Fruit fly (Drosophila melanogaster): ENCODE results near the gene GluRS-m.

GluRS-m gene

dm6 chr3L:16377768-16378764, 38.9 kb downstream of the GluRS-m start, which contains the start of gene roq (continued):
- TF ChIP-seq sug (tag; optimal IDR thresholded peaks at IDR 0.05) (peak; percentile 93), twi (tag; optimal IDR thresholded peaks at IDR 0.05) (peak; percentile 4), CG12299 (tag; optimal IDR thresholded peaks at IDR 0.05) (peak; percentile 1), NC2β (GFP tag; optimal IDR thresholded peaks at IDR 0.05) (peak; percentile 17), grn (GFP tag; optimal IDR thresholded peaks at IDR 0.05) (peak; percentile 91), CG4617 (GFP tag; optimal IDR thresholded peaks at IDR 0.05; ENCODE audit: borderline replicate concordance) (peak; percentile 81), CG10267 (tag; optimal IDR thresholded peaks at IDR 0.05) (peak; percentile 28), crp (GFP tag; optimal IDR thresholded peaks at IDR 0.05) (peak; percentile 96 to 99), mld (GFP tag; IDR thresholded peaks at IDR 0.05; ENCODE audit: partially characterized antibody) (peak; percentile 50; the same call in 1 of the 3 replicates), hb (GFP tag; IDR thresholded peaks at IDR 0.05; ENCODE audit: partially characterized antibody) (peak; percentile 49; the same call in 1 of the 3 replicates), CrebB (tag; optimal IDR thresholded peaks at IDR 0.05) (peak; percentile 14), zen (tag; optimal IDR thresholded peaks at IDR 0.05) (peak; percentile 43), sens (GFP tag) (peak; percentile 74), CG12071 (GFP tag; optimal IDR thresholded peaks at IDR 0.05) (no peak), CG34422 (GFP tag; IDR thresholded peaks at IDR 0.05) (peak; percentile 37; the same call in 1 of the 3 replicates), MESR4 (GFP tag; optimal IDR thresholded peaks at IDR 0.05) (peak; percentile 57), CG17186 (GFP tag; optimal IDR thresholded peaks at IDR 0.05) (peak; percentile 67), HLHmδ (GFP tag; optimal IDR thresholded peaks at IDR 0.05) (peak; percentile 6), CG9932 (GFP tag; IDR thresholded peaks at IDR 0.05) (no peak), Sry-δ (GFP tag; optimal IDR thresholded peaks at IDR 0.05) (peak; percentile 74)

DNA sequence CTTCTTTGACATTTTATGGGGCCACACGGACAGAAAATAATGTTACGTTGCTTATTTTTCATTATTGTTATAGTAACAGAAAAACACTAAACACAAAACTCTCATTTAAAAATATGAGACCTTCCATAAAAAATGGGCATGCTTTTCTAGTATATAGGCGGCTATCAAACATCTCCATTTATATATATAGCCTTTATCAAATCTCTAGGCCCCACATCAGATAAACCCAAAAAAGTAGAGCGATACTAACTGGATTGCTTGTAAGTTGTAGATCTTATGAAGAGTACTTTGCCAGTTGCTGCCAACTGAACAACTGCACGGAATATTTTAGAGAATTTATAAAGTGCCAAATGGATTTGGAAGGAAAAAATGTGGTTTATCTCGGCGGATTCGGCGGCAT, 47.5 kb downstream of the GluRS-m start, which contains the start of gene CG18814:
Gene CG18814, plus strand, starts transcription at position 301 of the 400 bp plus-strand sequence.
- no peak for TF ChIP-seq pum (GFP tag; optimal IDR thresholded peaks at IDR 0.05)
- TF ChIP-seq ems (GFP tag; optimal IDR thresholded peaks at IDR 0.05), result no peak
- no peak for TF ChIP-seq gt (GFP tag; IDR thresholded peaks at IDR 0.05)
- TF ChIP-seq Dfd (GFP tag; optimal IDR thresholded peaks at IDR 0.05), result no peak
- no peak for TF ChIP-seq chn (GFP tag; optimal IDR thresholded peaks at IDR 0.05)
- no peak for TF ChIP-seq CG4820 (GFP tag; optimal IDR thresholded peaks at IDR 0.05)
- no peak for TF ChIP-seq pfk (GFP tag; optimal IDR thresholded peaks at IDR 0.05)
- no peak for TF ChIP-seq tio (GFP tag; optimal IDR thresholded peaks at IDR 0.05)
- no peak for TF ChIP-seq oc (tag; optimal IDR thresholded peaks at IDR 0.05)
- TF ChIP-seq CG10543 (GFP tag; optimal IDR thresholded peaks at IDR 0.05), result no peak
- TF ChIP-seq grn (GFP tag; optimal IDR thresholded peaks at IDR 0.05), result no peak
- TF ChIP-seq crol (GFP tag; IDR thresholded peaks at IDR 0.05), result no peak
- no peak for TF ChIP-seq gro (GFP tag; optimal IDR thresholded peaks at IDR 0.05)
- TF ChIP-seq chm (GFP tag; IDR thresholded peaks at IDR 0.05), result no peak
- TF ChIP-seq jumu (GFP tag; optimal IDR thresholded peaks at IDR 0.05), result no peak
- TF ChIP-seq nom (GFP tag; optimal IDR thresholded peaks at IDR 0.05), result no peak
- TF ChIP-seq sqz (GFP tag; optimal IDR thresholded peaks at IDR 0.05), result no peak

DNA sequence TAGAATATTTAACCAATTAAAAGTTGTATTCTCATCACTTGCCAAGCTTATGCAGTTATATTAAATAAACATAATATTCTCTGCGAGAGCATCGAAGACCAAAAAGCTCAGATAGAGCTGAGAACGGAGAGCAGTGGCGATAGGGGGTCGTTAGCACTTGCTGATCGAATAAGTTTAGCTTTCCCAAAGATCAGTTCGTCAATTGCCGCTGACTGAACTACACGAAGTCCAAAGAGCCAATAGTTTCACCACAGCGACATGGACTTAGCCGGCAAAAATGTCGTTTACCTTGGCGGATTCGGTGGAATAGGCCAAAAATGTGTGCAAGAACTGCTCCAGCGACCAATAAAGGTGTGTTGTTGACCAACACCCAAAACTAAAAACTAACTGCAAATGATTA, 48.8 kb downstream of the GluRS-m start, which contains the start of gene CG4842:
Gene CG4842, plus strand, starts transcription at position 191 of the 400 bp plus-strand sequence.
- TF ChIP-seq Sin3A (optimal IDR thresholded peaks at IDR 0.05) (no peak), CG1647 (GFP tag; optimal IDR thresholded peaks at IDR 0.05) (no peak), B-H1 (GFP tag; IDR thresholded peaks at IDR 0.05) (no peak), Trl (optimal IDR thresholded peaks at IDR 0.05) (peak in 1 of 2 experiments; percentile 28), Trl (GFP tag; optimal IDR thresholded peaks at IDR 0.05) (no peak), prd (optimal IDR thresholded peaks at IDR 0.05) (no peak), prd (GFP tag; IDR thresholded peaks at IDR 0.05) (no peak), CG17385 (GFP tag; optimal IDR thresholded peaks at IDR 0.05) (no peak), usp (GFP tag; optimal IDR thresholded peaks at IDR 0.05) (no peak), Eip74EF (GFP tag; optimal IDR thresholded peaks at IDR 0.05) (no peak), CG13775 (GFP tag; optimal IDR thresholded peaks at IDR 0.05) (no peak), ftz-f1 (GFP tag; optimal IDR thresholded peaks at IDR 0.05) (no peak), CG12391 (tag; optimal IDR thresholded peaks at IDR 0.05) (no peak)

Measured in whole organism, embryonic.